Fruit fly (Drosophila melanogaster): Measurements from ENCODE around the gene CG1116.

The CG1116 gene

DNA sequence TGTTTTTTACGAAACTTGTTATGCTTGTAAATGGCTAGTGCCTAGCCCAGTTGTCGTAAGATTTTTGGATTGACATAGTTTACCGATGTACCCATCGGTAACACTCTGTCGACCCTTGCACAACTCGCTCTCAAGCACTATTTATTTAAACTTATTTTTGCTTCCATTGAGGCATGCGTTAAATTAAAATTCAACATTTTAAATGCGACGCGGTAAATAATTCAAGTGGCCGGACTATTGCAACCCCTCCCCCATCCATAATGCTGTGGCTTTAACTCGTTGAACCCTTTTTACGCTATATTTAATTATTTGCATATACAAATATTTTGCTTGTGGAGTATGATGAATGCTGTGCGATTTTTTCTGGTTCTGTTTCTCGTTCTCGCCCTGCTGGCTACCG, 29.9 kb downstream of the CG1116 start:
- no peak for TF ChIP-seq CG32767 (GFP tag; IDR thresholded peaks at IDR 0.05)
- no peak for TF ChIP-seq seq (GFP tag; IDR thresholded peaks at IDR 0.05)
- TF ChIP-seq CoRest (tag; optimal IDR thresholded peaks at IDR 0.05), result no peak
- TF ChIP-seq MESR4 (GFP tag; optimal IDR thresholded peaks at IDR 0.05), result no peak

DNA sequence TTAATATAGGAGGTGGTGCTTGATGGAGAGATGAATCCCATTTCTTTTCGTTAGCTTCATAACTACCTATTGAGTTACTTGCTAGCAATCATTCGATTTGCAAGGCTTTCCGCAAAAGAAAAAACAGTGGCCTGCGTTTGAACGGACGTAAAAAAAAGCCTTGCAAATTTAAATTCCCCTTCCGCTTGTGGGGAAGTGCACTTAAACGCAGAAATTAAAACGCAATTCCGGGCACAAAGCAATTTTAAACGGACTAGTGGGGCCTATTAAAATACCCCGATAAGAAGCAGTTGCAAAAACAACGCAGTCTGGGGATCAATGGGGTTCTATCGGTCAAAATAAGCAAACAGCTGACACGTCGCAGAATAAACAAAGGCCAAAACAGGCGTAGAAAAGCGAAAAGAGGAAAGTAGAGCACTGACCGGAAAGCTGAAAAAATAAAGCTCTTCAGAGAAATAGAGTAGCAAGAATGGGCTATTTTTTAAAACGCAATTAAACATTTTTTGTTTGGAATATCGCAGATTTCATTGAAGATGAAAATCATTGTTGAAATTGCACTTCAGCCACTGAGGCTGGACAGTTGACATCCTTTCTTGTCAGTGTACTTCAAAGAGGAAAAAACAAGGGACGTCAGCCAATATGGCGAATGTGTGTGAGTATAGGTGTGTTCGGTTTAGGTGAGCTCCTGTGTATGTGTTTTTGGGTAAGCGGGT, 31.2 kb downstream of the CG1116 start:
- TF ChIP-seq zfh2 (GFP tag; optimal IDR thresholded peaks at IDR 0.05) (peak; percentile 24), jing (GFP tag; optimal IDR thresholded peaks at IDR 0.05) (no peak), crp (GFP tag; optimal IDR thresholded peaks at IDR 0.05) (no peak), CG18476 (GFP tag; optimal IDR thresholded peaks at IDR 0.05) (no peak), CG3838 (GFP tag; optimal IDR thresholded peaks at IDR 0.05) (no peak), CG13775 (GFP tag; optimal IDR thresholded peaks at IDR 0.05) (no peak), CG12104 (GFP tag; optimal IDR thresholded peaks at IDR 0.05) (no peak), Gug (GFP tag; IDR thresholded peaks at IDR 0.05) (0 out of 4 replicates have a peak, but pooled peaks have one; percentile 22), wek (GFP tag; optimal IDR thresholded peaks at IDR 0.05) (no peak), Doc2 (GFP tag; IDR thresholded peaks at IDR 0.05) (no peak), CG14050 (GFP tag; IDR thresholded peaks at IDR 0.05) (no peak), CG12769 (tag; optimal IDR thresholded peaks at IDR 0.05) (no peak), CG18764 (GFP tag; optimal IDR thresholded peaks at IDR 0.05) (peak; percentile 31), ash1 (GFP tag; optimal IDR thresholded peaks at IDR 0.05) (no peak), CG6272 (GFP tag; IDR thresholded peaks at IDR 0.05) (no peak), CG18599 (GFP tag; optimal IDR thresholded peaks at IDR 0.05) (no peak), CG17568 (GFP tag; optimal IDR thresholded peaks at IDR 0.05) (no peak), amos (GFP tag; IDR thresholded peaks at IDR 0.05; ENCODE audit: partially characterized antibody) (no peak), esg (GFP tag; conservative IDR thresholded peaks at IDR 0.05) (no peak), ato (GFP tag; IDR thresholded peaks at IDR 0.05; ENCODE audit: partially characterized antibody) (no peak), sens (GFP tag) (peak; percentile 88), CG32772 (GFP tag; IDR thresholded peaks at IDR 0.05) (no peak), schlank (tag; optimal IDR thresholded peaks at IDR 0.05) (no peak), crol (GFP tag; IDR thresholded peaks at IDR 0.05) (no peak), BEAF-32 (GFP tag; optimal IDR thresholded peaks at IDR 0.05) (no peak), Oli (tag; optimal IDR thresholded peaks at IDR 0.05) (no peak), CG12071 (GFP tag; optimal IDR thresholded peaks at IDR 0.05) (no peak), CG34422 (GFP tag; IDR thresholded peaks at IDR 0.05) (no peak), ATbp (GFP tag; optimal IDR thresholded peaks at IDR 0.05) (no peak), ftz-f1 (GFP tag; optimal IDR thresholded peaks at IDR 0.05) (no peak), vnd (GFP tag; IDR thresholded peaks at IDR 0.05; ENCODE audit: partially characterized antibody) (no peak), Chrac-16 (GFP tag; optimal IDR thresholded peaks at IDR 0.05) (peak; percentile 39), dpn (GFP tag; optimal IDR thresholded peaks at IDR 0.05) (peak; percentile 11 to 21), CG10543 (GFP tag; optimal IDR thresholded peaks at IDR 0.05) (no peak), gsb (GFP tag; IDR thresholded peaks at IDR 0.05) (no peak), twi (tag; optimal IDR thresholded peaks at IDR 0.05) (no peak), CG11085 (GFP tag; IDR thresholded peaks at IDR 0.05) (no peak), NC2β (GFP tag; optimal IDR thresholded peaks at IDR 0.05) (no peak), CG14667 (GFP tag; IDR thresholded peaks at IDR 0.05) (no peak), CG7556 (GFP tag; optimal IDR thresholded peaks at IDR 0.05) (no peak), Med (GFP tag) (peak; percentile 46), CG9876 (GFP tag; optimal IDR thresholded peaks at IDR 0.05) (no peak), dimm (GFP tag; IDR thresholded peaks at IDR 0.05) (no peak), Awh (GFP tag; IDR thresholded peaks at IDR 0.05) (no peak), Drgx (GFP tag; IDR thresholded peaks at IDR 0.05) (peak; percentile 46)
